Fruit fly (Drosophila melanogaster): ENCODE data around the gene Marcal1.
A peak's percentile ranks its signal among the peaks of the same experiment; 100 is the strongest.

Gene Marcal1

DNA sequence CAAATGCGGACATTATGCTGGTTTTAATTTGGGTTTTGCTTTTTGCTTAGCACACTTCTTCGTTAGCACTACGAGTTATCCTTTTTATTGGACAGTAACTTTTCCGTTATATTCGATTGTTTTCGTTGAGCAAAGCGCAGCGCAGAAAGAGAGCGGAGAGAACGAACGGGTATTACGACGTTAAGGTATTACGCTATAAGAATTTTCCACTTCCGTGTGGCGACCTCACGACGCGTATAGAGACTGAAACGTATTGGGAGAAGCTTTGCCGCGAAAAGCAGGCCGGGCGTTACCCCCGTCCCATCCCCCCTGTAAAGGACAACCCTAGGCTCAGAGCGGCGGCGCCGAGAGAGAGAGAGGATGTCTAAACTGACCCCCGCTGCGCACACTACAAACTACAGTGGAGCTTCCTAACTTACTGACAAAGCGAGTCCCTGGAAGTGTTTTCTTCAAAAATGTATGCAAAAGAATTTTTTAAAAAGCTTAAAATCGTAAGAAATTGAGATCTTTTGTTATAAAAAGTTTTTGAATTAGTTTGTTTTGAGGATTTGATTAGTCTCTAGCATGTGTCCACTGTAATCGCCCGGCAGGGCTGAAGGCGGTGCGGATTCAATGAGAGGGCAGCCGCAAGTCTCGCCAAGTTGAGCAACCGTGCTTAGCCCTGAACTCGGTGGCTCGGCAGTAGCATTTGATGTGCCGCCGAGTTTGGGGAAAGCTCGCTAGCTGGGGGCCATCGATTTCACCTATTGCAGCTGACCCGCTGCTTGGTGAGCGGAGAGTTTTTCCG, 49.6 kb downstream of the Marcal1 start (continued):
- TF ChIP-seq Atf-2 (GFP tag; optimal IDR thresholded peaks at IDR 0.05) = peak; percentile 90
- peak; percentile 67 for TF ChIP-seq Lhr (GFP tag; optimal IDR thresholded peaks at IDR 0.05)
- peak; percentile 89 for TF ChIP-seq Asciz (GFP tag; optimal IDR thresholded peaks at IDR 0.05)
- peak; percentile 95 for TF ChIP-seq wdn (GFP tag; IDR thresholded peaks at IDR 0.05)
- TF ChIP-seq CG4360 (GFP tag; IDR thresholded peaks at IDR 0.05) = peak; percentile 63
- TF ChIP-seq CG31365 (tag; optimal IDR thresholded peaks at IDR 0.05) = peak; percentile 81
- peak; percentile 91 for TF ChIP-seq sens-2 (GFP tag; IDR thresholded peaks at IDR 0.05)
- peak; percentile 70 for TF ChIP-seq GATAe (GFP tag; conservative IDR thresholded peaks at IDR 0.05)
- peak; percentile 85 for TF ChIP-seq CG11560 (tag; IDR thresholded peaks at IDR 0.05)
- TF ChIP-seq B-H1 (GFP tag; IDR thresholded peaks at IDR 0.05) = peak; percentile 90
- TF ChIP-seq Myb (GFP tag; optimal IDR thresholded peaks at IDR 0.05) = peak; percentile 83
- peak; percentile 95 for TF ChIP-seq stc (GFP tag; IDR thresholded peaks at IDR 0.05)
- peak; percentile 96 for TF ChIP-seq CG15269 (tag; optimal IDR thresholded peaks at IDR 0.05)
- TF ChIP-seq CG15601 (tag; optimal IDR thresholded peaks at IDR 0.05) = peak; percentile 88
- TF ChIP-seq CG13123 (GFP tag; optimal IDR thresholded peaks at IDR 0.05) = peak; percentile 80
- TF ChIP-seq pfk (GFP tag; optimal IDR thresholded peaks at IDR 0.05) = peak; percentile 50
- peak; percentile 95 for TF ChIP-seq CG12769 (tag; optimal IDR thresholded peaks at IDR 0.05)
- peak; percentile 97 for TF ChIP-seq CG13624 (GFP tag; optimal IDR thresholded peaks at IDR 0.05)
- peak; percentile 97 for TF ChIP-seq dysf (GFP tag; IDR thresholded peaks at IDR 0.05)
- peak; percentile 96 for TF ChIP-seq esg (GFP tag; conservative IDR thresholded peaks at IDR 0.05)
- peak; percentile 69 for TF ChIP-seq Sry-δ (GFP tag; optimal IDR thresholded peaks at IDR 0.05)
- no peak for TF ChIP-seq CG6791 (GFP tag; IDR thresholded peaks at IDR 0.05; ENCODE audit: partially characterized antibody)
- peak; percentile 76 for TF ChIP-seq CG6654 (GFP tag; optimal IDR thresholded peaks at IDR 0.05)
- TF ChIP-seq CTCF (GFP tag; optimal IDR thresholded peaks at IDR 0.05) = peak; percentile 33
- TF ChIP-seq nerfin-2 (GFP tag; IDR thresholded peaks at IDR 0.05; ENCODE audit: partially characterized antibody) = no peak
- TF ChIP-seq CG9797 (GFP tag; optimal IDR thresholded peaks at IDR 0.05) = peak; percentile 40
- TF ChIP-seq NC2β (GFP tag; optimal IDR thresholded peaks at IDR 0.05) = peak; percentile 90
- TF ChIP-seq Tbp (GFP tag; optimal IDR thresholded peaks at IDR 0.05) = no peak
- TF ChIP-seq CG3407 (GFP tag; optimal IDR thresholded peaks at IDR 0.05) = peak; percentile 86
- TF ChIP-seq CG15696 (tag; optimal IDR thresholded peaks at IDR 0.05) = peak; percentile 80
- TF ChIP-seq B-H2 (GFP tag; optimal IDR thresholded peaks at IDR 0.05) = peak; percentile 97
- TF ChIP-seq Rfx (GFP tag; IDR thresholded peaks at IDR 0.05) = peak; percentile 98
- peak; percentile 95 for TF ChIP-seq CG12744 (GFP tag; optimal IDR thresholded peaks at IDR 0.05)
- peak; percentile 84 for TF ChIP-seq Lim3 (GFP tag; IDR thresholded peaks at IDR 0.05)
- peak; percentile 94 for TF ChIP-seq Sox102F (GFP tag; optimal IDR thresholded peaks at IDR 0.05)
- TF ChIP-seq TFAM (GFP tag; optimal IDR thresholded peaks at IDR 0.05) = peak; percentile 44
- TF ChIP-seq CG15011 (GFP tag; optimal IDR thresholded peaks at IDR 0.05) = peak; percentile 93
- no peak for TF ChIP-seq zen2 (GFP tag; IDR thresholded peaks at IDR 0.05; ENCODE audit: partially characterized antibody)
- peak; percentile 80 for TF ChIP-seq jing (GFP tag; optimal IDR thresholded peaks at IDR 0.05)
- TF ChIP-seq HLHmδ (GFP tag; optimal IDR thresholded peaks at IDR 0.05) = no peak
- TF ChIP-seq CG16863 (GFP tag; optimal IDR thresholded peaks at IDR 0.05) = peak; percentile 95
- TF ChIP-seq luna (GFP tag; optimal IDR thresholded peaks at IDR 0.05) = peak; percentile 93
- peak; percentile 92 for TF ChIP-seq CG1647 (GFP tag; optimal IDR thresholded peaks at IDR 0.05)
- no peak for TF ChIP-seq CG7745 (tag; optimal IDR thresholded peaks at IDR 0.05)
- peak; percentile 89 for TF ChIP-seq C15 (GFP tag; IDR thresholded peaks at IDR 0.05)
- peak; percentile 68 for TF ChIP-seq CG3065 (GFP tag; optimal IDR thresholded peaks at IDR 0.05)
- TF ChIP-seq fd96Cb (tag; optimal IDR thresholded peaks at IDR 0.05) = peak; percentile 93
- no peak for TF ChIP-seq vnd (GFP tag; IDR thresholded peaks at IDR 0.05; ENCODE audit: partially characterized antibody)
- TF ChIP-seq slp2 (GFP tag; optimal IDR thresholded peaks at IDR 0.05) = peak; percentile 92
- peak; percentile 95 for TF ChIP-seq CG12299 (tag; optimal IDR thresholded peaks at IDR 0.05)

All from whole organism, embryonic.